Fruit fly (Drosophila melanogaster): ENCODE data around the gene CG15155.

CG15155 gene

DNA sequence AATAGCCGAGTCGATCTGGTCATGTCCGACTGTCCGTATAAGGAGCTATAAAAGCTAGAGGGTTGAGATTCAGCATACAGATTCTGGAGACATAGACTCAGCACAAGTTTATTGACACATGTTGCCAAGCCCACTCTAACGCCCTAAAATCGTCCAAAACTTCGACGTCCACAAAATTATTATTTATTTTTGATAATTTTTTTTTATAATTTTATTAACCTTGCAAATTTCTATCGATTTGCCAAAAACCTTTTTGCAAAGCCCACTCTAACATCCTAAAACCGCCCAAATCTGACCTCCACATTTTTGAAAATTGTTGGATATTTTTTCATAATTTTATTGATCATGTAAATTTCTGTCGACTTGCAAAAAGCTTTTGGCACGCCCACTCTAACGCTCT, 4.5 kb downstream of the CG15155 start, which contains the start of gene JMJD4:
TSS of gene JMJD4 (minus strand) at position 101 of the 400 bp plus-strand sequence.
- no peak for TF ChIP-seq CG17801 (GFP tag; optimal IDR thresholded peaks at IDR 0.05; ENCODE audit: partially characterized antibody)

DNA sequence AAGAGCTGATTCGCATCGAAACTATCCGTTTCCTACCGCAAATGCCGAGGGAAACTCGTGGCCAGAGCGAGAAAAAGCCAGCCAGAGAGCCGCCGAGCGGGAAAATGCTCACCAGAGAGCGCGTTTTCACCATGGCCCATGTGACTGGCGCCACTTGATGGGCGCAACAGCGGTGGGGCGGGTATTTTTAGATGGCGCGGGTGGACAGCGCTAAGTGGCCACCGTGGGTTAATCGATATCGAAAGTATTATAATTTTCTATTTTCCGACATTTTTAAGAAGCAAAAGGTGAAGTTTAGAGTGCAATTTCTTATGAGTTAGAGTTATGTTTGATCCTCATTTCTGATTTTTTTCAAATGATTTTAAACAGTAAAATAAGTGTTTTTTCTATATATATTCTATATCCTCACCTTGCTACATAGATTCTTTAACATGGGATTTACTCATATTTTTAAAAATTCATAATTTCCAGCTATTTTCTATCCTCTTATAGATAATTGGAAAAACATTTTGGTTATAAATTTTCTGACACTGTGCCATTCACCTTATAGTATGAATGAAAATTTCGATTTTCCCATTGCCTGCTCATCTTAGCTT, 30.1 kb downstream of the CG15155 start, which contains the start of gene Ptp36E:
TSS of gene Ptp36E (minus strand) at position 360 of the 596 bp plus-strand sequence.
- no peak for TF ChIP-seq CG17801 (GFP tag; optimal IDR thresholded peaks at IDR 0.05; ENCODE audit: partially characterized antibody)

DNA sequence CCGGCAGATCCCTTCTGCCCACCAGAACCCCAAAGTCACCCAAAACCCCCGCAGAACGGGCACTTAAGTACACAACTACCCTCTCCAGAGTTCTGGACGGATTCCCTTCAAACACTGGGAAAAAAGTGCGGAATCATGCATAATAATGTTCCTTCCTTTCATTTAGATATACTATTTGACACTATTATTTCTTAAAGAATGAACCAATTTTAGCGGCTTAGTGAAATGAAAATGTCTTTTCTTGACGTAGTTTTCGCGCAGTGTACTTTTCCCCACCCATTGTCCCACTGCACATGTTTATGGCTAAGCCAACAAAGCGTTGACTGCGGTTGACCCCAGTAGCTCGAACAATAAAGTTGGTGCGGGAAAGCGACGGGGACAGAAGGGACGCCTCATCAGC, 32.0 kb downstream of the CG15155 start:
- no peak for TF ChIP-seq CG17801 (GFP tag; optimal IDR thresholded peaks at IDR 0.05; ENCODE audit: partially characterized antibody)

DNA sequence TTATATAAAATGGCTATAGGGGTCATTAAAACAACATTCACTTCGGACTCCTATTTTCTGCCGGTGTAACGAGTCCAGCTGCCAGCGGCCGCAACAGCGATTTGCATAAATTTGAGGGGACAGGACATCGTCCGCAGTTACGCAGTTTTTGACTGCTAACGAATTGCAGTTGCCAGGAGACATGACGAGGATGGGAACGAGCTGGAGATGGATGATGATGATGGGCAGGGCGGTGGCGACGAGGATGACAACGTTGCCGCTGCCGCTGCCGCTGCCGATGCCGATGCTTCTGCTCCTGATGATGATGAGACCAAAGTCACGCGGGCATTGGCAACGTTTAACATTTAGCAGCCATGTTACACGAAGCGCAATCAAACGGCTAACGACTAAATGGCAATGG, 48.2 kb downstream of the CG15155 start:
- TF ChIP-seq CG17801 (GFP tag; optimal IDR thresholded peaks at IDR 0.05; ENCODE audit: partially characterized antibody): no peak

Measured in ovary, adult (tissue).